Worm (Caenorhabditis elegans): ENCODE measurements around the gene K07F5.17.

- TF ChIP-seq snpc-4 (GFP tag; optimal IDR thresholded peaks at IDR 0.05) (no peak), snpc-4 (tag; optimal IDR thresholded peaks at IDR 0.05) (no peak), hlh-12 (tag; optimal IDR thresholded peaks at IDR 0.05) (no peak), pha-4 (tag; optimal IDR thresholded peaks at IDR 0.05) (no peak), unc-62 (GFP tag; optimal IDR thresholded peaks at IDR 0.05) (no peak), F49E8.2 (tag; optimal IDR thresholded peaks at IDR 0.05; ENCODE audit: insufficient read depth) (no peak)
Observed at ce11 chrIV:9840984-9841590, 1.1 kb upstream of the K07F5.17 start, which contains the start of the genes kin-24 and msp-56.
